Fruit fly (Drosophila melanogaster): Measurements from ENCODE around the gene CG11619.

The CG11619 gene

dm6 chr3L:18989611-18990010 is 1.5 kb upstream of the CG11619 start, which contains the start of gene CG34256 (continued):
- TF ChIP-seq aop (GFP tag; IDR thresholded peaks at IDR 0.05) (no peak), dan (GFP tag; IDR thresholded peaks at IDR 0.05) (no peak), CG18262 (tag; optimal IDR thresholded peaks at IDR 0.05) (no peak), chinmo (GFP tag; IDR thresholded peaks at IDR 0.05; ENCODE audit: partially characterized antibody) (no peak), sob (GFP tag; IDR thresholded peaks at IDR 0.05) (0 out of 2 replicates have a peak, but pooled peaks have one; percentile 11), Abd-B (GFP tag; optimal IDR thresholded peaks at IDR 0.05) (peak; percentile 19), CG18619 (GFP tag; optimal IDR thresholded peaks at IDR 0.05) (no peak), CG34224 (GFP tag; IDR thresholded peaks at IDR 0.05; ENCODE audit: partially characterized antibody) (no peak), Med (GFP tag) (peak; percentile 62)

DNA sequence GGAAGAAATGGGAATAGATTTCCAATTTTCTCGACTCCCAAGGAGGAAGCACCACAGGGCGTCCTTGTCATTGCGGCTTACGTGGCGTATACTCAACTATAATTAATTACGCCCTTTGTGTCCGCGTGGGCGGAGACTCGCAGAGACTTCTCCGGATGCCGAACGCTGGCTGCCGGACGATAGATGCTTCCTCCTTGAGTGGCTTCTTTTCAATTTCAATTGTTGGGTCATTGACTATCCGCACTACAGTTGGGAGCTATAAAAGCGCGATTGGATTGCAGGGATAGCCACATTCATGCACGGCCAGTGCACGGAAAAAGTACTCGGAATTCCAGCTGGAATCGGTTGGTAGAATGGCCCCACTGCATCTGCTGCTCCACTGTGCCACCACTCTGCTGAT is 3.5 kb downstream of the CG11619 start, which contains the start of gene CG14075:
TSS of gene CG14075 (plus strand) at position 301 of the 400 bp plus-strand sequence.
- no peak for TF ChIP-seq CG6683 (GFP tag; optimal IDR thresholded peaks at IDR 0.05)

- no peak for TF ChIP-seq CG11696 (GFP tag; IDR thresholded peaks at IDR 0.05)
- no peak for TF ChIP-seq pum (GFP tag; optimal IDR thresholded peaks at IDR 0.05)
Observed at dm6 chr3L:18976720-18977119, 11.4 kb downstream of the CG11619 start.

dm6 chr3L:18968193-18968969 is 19.7 kb downstream of the CG11619 start:
- no peak for TF ChIP-seq CG6854 (GFP tag; optimal IDR thresholded peaks at IDR 0.05)
- no peak for TF ChIP-seq Lhr (GFP tag; optimal IDR thresholded peaks at IDR 0.05)
- TF ChIP-seq CG14667 (GFP tag; IDR thresholded peaks at IDR 0.05), result no peak
- TF ChIP-seq CG11456 (GFP tag; IDR thresholded peaks at IDR 0.05), result 0 out of 3 replicates have a peak, but pooled peaks have one; percentile 50
- TF ChIP-seq Dbx (GFP tag; IDR thresholded peaks at IDR 0.05), result no peak
- no peak for TF ChIP-seq CG17359 (tag; optimal IDR thresholded peaks at IDR 0.05)
- peak; percentile 39 for TF ChIP-seq CG3163 (GFP tag; optimal IDR thresholded peaks at IDR 0.05)
- no peak for TF ChIP-seq Dref (GFP tag; IDR thresholded peaks at IDR 0.05)
- TF ChIP-seq CG32767 (GFP tag; IDR thresholded peaks at IDR 0.05), result no peak
- TF ChIP-seq CG34422 (GFP tag; IDR thresholded peaks at IDR 0.05), result no peak
- TF ChIP-seq pho (GFP tag; optimal IDR thresholded peaks at IDR 0.05), result no peak
- TF ChIP-seq Oaz (GFP tag; IDR thresholded peaks at IDR 0.05), result 0 out of 2 replicates have a peak, but pooled peaks have one; percentile 5
- no peak for TF ChIP-seq slbo (GFP tag; IDR thresholded peaks at IDR 0.05)
- no peak for TF ChIP-seq MTF-1 (GFP tag; optimal IDR thresholded peaks at IDR 0.05; ENCODE audit: borderline replicate concordance)
- no peak for TF ChIP-seq fd102C (GFP tag; optimal IDR thresholded peaks at IDR 0.05)
- TF ChIP-seq fd96Cb (tag; optimal IDR thresholded peaks at IDR 0.05), result no peak
- TF ChIP-seq vnd (GFP tag; IDR thresholded peaks at IDR 0.05; ENCODE audit: partially characterized antibody), result no peak
- TF ChIP-seq schlank (tag; optimal IDR thresholded peaks at IDR 0.05), result no peak
- TF ChIP-seq Poxn (GFP tag; IDR thresholded peaks at IDR 0.05), result no peak
- peak; percentile 13; the same call in 1 of the 2 replicates for TF ChIP-seq onecut (GFP tag; IDR thresholded peaks at IDR 0.05)
- 0 out of 3 replicates have a peak, but pooled peaks have one; percentile 51 for TF ChIP-seq Optix (GFP tag; IDR thresholded peaks at IDR 0.05)
- TF ChIP-seq psq (GFP tag; optimal IDR thresholded peaks at IDR 0.05), result no peak
- TF ChIP-seq CG3847 (GFP tag; IDR thresholded peaks at IDR 0.05), result no peak
- TF ChIP-seq lov (optimal IDR thresholded peaks at IDR 0.05), result no peak
- no peak for TF ChIP-seq lov (GFP tag; IDR thresholded peaks at IDR 0.05)
- TF ChIP-seq sna (GFP tag; IDR thresholded peaks at IDR 0.05; ENCODE audit: partially characterized antibody), result no peak
- no peak for TF ChIP-seq Rx (GFP tag; IDR thresholded peaks at IDR 0.05)
- no peak for TF ChIP-seq CG6654 (GFP tag; optimal IDR thresholded peaks at IDR 0.05)
- TF ChIP-seq unc-4 (GFP tag; IDR thresholded peaks at IDR 0.05; ENCODE audit: partially characterized antibody), result no peak
- no peak for TF ChIP-seq CG6765 (GFP tag; optimal IDR thresholded peaks at IDR 0.05)
- no peak for TF ChIP-seq dpn (GFP tag; optimal IDR thresholded peaks at IDR 0.05)
- no peak for TF ChIP-seq BEAF-32 (GFP tag; optimal IDR thresholded peaks at IDR 0.05)
- no peak for TF ChIP-seq CG5953 (GFP tag; IDR thresholded peaks at IDR 0.05)
